Fruit fly (Drosophila melanogaster): ENCODE results near the gene CG1236.

Gene CG1236

dm6 chr3R:5778731-5779593 lies 42.4 kb downstream of the CG1236 start, which contains the start of gene jagn (continued):
- TF ChIP-seq jigr1 (GFP tag; IDR thresholded peaks at IDR 0.05) (no peak), HHEX (GFP tag; optimal IDR thresholded peaks at IDR 0.05) (peak; percentile 14), CG8388 (GFP tag; optimal IDR thresholded peaks at IDR 0.05) (peak; percentile 6), Bgb (GFP tag; IDR thresholded peaks at IDR 0.05; ENCODE audit: partially characterized antibody) (peak; percentile 100), CG1233 (GFP tag; optimal IDR thresholded peaks at IDR 0.05) (peak; percentile 59), Ada2b (GFP tag; IDR thresholded peaks at IDR 0.05) (peak; percentile 50; the same call in 1 of the 2 replicates), abd-A (tag; optimal IDR thresholded peaks at IDR 0.05) (peak; percentile 81), ash1 (GFP tag; optimal IDR thresholded peaks at IDR 0.05) (no peak), p53 (GFP tag; optimal IDR thresholded peaks at IDR 0.05) (peak; percentile 14), Doc2 (GFP tag; IDR thresholded peaks at IDR 0.05) (no peak), ken (GFP tag; IDR thresholded peaks at IDR 0.05) (peak; percentile 48; the same call in 2 of the 3 replicates), CG6765 (GFP tag; optimal IDR thresholded peaks at IDR 0.05) (no peak), CG4424 (GFP tag; optimal IDR thresholded peaks at IDR 0.05) (peak; percentile 47), Hsf (GFP tag; optimal IDR thresholded peaks at IDR 0.05) (peak; percentile 67), nau (GFP tag; optimal IDR thresholded peaks at IDR 0.05) (no peak), z (GFP tag; IDR thresholded peaks at IDR 0.05) (no peak), Optix (GFP tag; IDR thresholded peaks at IDR 0.05) (peak; percentile 53; the same call in 1 of the 3 replicates), Lim3 (GFP tag; IDR thresholded peaks at IDR 0.05) (no peak), CG12299 (tag; optimal IDR thresholded peaks at IDR 0.05) (no peak), CG1024 (GFP tag; IDR thresholded peaks at IDR 0.05) (peak; percentile 46; the same call in 1 of the 2 replicates), fru (optimal IDR thresholded peaks at IDR 0.05) (no peak), lmd (GFP tag; IDR thresholded peaks at IDR 0.05) (peak; percentile 51; the same call in 1 of the 2 replicates), D19B (GFP tag; optimal IDR thresholded peaks at IDR 0.05) (peak; percentile 30), CG2678 (tag; optimal IDR thresholded peaks at IDR 0.05) (no peak), mld (GFP tag; IDR thresholded peaks at IDR 0.05; ENCODE audit: partially characterized antibody) (peak; percentile 99), chif (GFP tag; optimal IDR thresholded peaks at IDR 0.05) (peak in 1 of 2 experiments; percentile 33), hbn (GFP tag; IDR thresholded peaks at IDR 0.05; ENCODE audit: partially characterized antibody) (peak; percentile 99), dmrt99B (tag; optimal IDR thresholded peaks at IDR 0.05) (no peak), CG7786 (GFP tag; optimal IDR thresholded peaks at IDR 0.05) (peak; percentile 59), slbo (GFP tag; IDR thresholded peaks at IDR 0.05) (peak; percentile 91), Drgx (GFP tag; IDR thresholded peaks at IDR 0.05) (no peak; the same call in 1 of the 2 replicates), vnd (GFP tag; IDR thresholded peaks at IDR 0.05; ENCODE audit: partially characterized antibody) (peak; percentile 100), dysf (GFP tag; IDR thresholded peaks at IDR 0.05) (peak; percentile 63; the same call in 2 of the 3 replicates), ro (GFP tag; IDR thresholded peaks at IDR 0.05) (no peak), CG32532 (GFP tag; IDR thresholded peaks at IDR 0.05) (peak; percentile 75), CG34376 (GFP tag; optimal IDR thresholded peaks at IDR 0.05) (peak; percentile 59), repo (GFP tag; optimal IDR thresholded peaks at IDR 0.05) (peak; percentile 36), Max (GFP tag; optimal IDR thresholded peaks at IDR 0.05) (peak; percentile 54), her (GFP tag; optimal IDR thresholded peaks at IDR 0.05) (peak; percentile 54), lola (GFP tag; optimal IDR thresholded peaks at IDR 0.05) (peak in 1 of 3 experiments; percentile 33), gfzf (GFP tag; optimal IDR thresholded peaks at IDR 0.05) (peak; percentile 32), CG10267 (tag; optimal IDR thresholded peaks at IDR 0.05) (peak; percentile 73), ranshi (GFP tag; IDR thresholded peaks at IDR 0.05) (peak; percentile 70), stwl (tag; optimal IDR thresholded peaks at IDR 0.05) (peak; percentile 54), Myb (GFP tag; optimal IDR thresholded peaks at IDR 0.05) (peak; percentile 95), twi (tag; optimal IDR thresholded peaks at IDR 0.05) (peak; percentile 4), CG9215 (GFP tag; IDR thresholded peaks at IDR 0.05) (peak; percentile 66), HLHmδ (GFP tag; optimal IDR thresholded peaks at IDR 0.05) (no peak)

Data from whole organism, embryonic.